Comparison of ENCODE assay signal across 2 fruit fly cellular contexts in genomic region chr3R:4974514-4975314, dm6.
TF ChIP-seq lines count a peak whose summit lies in the region.

No protein-coding gene starts in this region.

TF ChIP-seq in whole organism, embryonic, 481 proteins besides CTCF, POLR2A, EP300 and RAD21 (continued from another document and continues in another):
- peak; percentile 47; the same call in 1 of the 2 replicates for TF ChIP-seq chm (GFP tag; IDR thresholded peaks at IDR 0.05; lab: Robert Waterston, UW)
- no peak for TF ChIP-seq tgo (GFP tag; IDR thresholded peaks at IDR 0.05; lab: Robert Waterston, UW)
- TF ChIP-seq CG7839 (tag; optimal IDR thresholded peaks at IDR 0.05; lab: Kevin White, UChicago): peak; percentile 13
- TF ChIP-seq CG10565 (GFP tag; optimal IDR thresholded peaks at IDR 0.05; lab: Kevin White, UChicago): no peak
- TF ChIP-seq CG13894 (tag; optimal IDR thresholded peaks at IDR 0.05; lab: Kevin White, UChicago): no peak
- TF ChIP-seq CoRest (tag; optimal IDR thresholded peaks at IDR 0.05; lab: Kevin White, UChicago): peak; percentile 14
- no peak for TF ChIP-seq CG13424 (tag; optimal IDR thresholded peaks at IDR 0.05; lab: Kevin White, UChicago)
- TF ChIP-seq CG16813 (GFP tag; IDR thresholded peaks at IDR 0.05; lab: Robert Waterston, UW; ENCODE audit: partially characterized antibody): 0 out of 3 replicates have a peak, but pooled peaks have one; percentile 23
- peak; percentile 10 for TF ChIP-seq Side (GFP tag; optimal IDR thresholded peaks at IDR 0.05; lab: Kevin White, UChicago)
- TF ChIP-seq Asciz (GFP tag; optimal IDR thresholded peaks at IDR 0.05; lab: Kevin White, UChicago): no peak
- TF ChIP-seq CG18764 (GFP tag; optimal IDR thresholded peaks at IDR 0.05; lab: Kevin White, UChicago): no peak
- peak; percentile 21 for TF ChIP-seq CG30431 (GFP tag; optimal IDR thresholded peaks at IDR 0.05; lab: Kevin White, UChicago)
- TF ChIP-seq CG34422 (GFP tag; IDR thresholded peaks at IDR 0.05; lab: Robert Waterston, UW): no peak
- no peak for TF ChIP-seq CG15696 (tag; optimal IDR thresholded peaks at IDR 0.05; lab: Kevin White, UChicago)
- no peak for TF ChIP-seq CG12236 (GFP tag; optimal IDR thresholded peaks at IDR 0.05; lab: Kevin White, UChicago)
- no peak for TF ChIP-seq CG5180 (GFP tag; optimal IDR thresholded peaks at IDR 0.05; lab: Kevin White, UChicago)
- no peak for TF ChIP-seq Six4 (GFP tag; optimal IDR thresholded peaks at IDR 0.05; lab: Kevin White, UChicago)
- TF ChIP-seq YL-1 (GFP tag; optimal IDR thresholded peaks at IDR 0.05; lab: Kevin White, UChicago): peak; percentile 8
- no peak for TF ChIP-seq CG11723 (GFP tag; optimal IDR thresholded peaks at IDR 0.05; lab: Kevin White, UChicago)
- TF ChIP-seq CG17912 (GFP tag; optimal IDR thresholded peaks at IDR 0.05; lab: Kevin White, UChicago): no peak
- no peak for TF ChIP-seq Gug (GFP tag; IDR thresholded peaks at IDR 0.05; lab: Robert Waterston, UW)
- TF ChIP-seq CG43689 (GFP tag; IDR thresholded peaks at IDR 0.05; lab: Robert Waterston, UW): no peak
- no peak for TF ChIP-seq al (GFP tag; IDR thresholded peaks at IDR 0.05; lab: Robert Waterston, UW)
- no peak for TF ChIP-seq Adf1 (GFP tag; IDR thresholded peaks at IDR 0.05; lab: Robert Waterston, UW)
- TF ChIP-seq CG14667 (GFP tag; IDR thresholded peaks at IDR 0.05; lab: Robert Waterston, UW): no peak
- no peak for TF ChIP-seq pho (GFP tag; optimal IDR thresholded peaks at IDR 0.05; lab: Kevin White, UChicago)
- no peak for TF ChIP-seq Antp (GFP tag; optimal IDR thresholded peaks at IDR 0.05; lab: Kevin White, UChicago)
- no peak for TF ChIP-seq CG15601 (tag; optimal IDR thresholded peaks at IDR 0.05; lab: Kevin White, UChicago)
- no peak for TF ChIP-seq rib (GFP tag; IDR thresholded peaks at IDR 0.05; lab: Robert Waterston, UW)
- TF ChIP-seq Sry-β (GFP tag; optimal IDR thresholded peaks at IDR 0.05; lab: Kevin White, UChicago): peak; percentile 2
- TF ChIP-seq luna (GFP tag; optimal IDR thresholded peaks at IDR 0.05; lab: Kevin White, UChicago): no peak
- TF ChIP-seq vnd (GFP tag; IDR thresholded peaks at IDR 0.05; lab: Robert Waterston, UW; ENCODE audit: partially characterized antibody): no peak
- no peak for TF ChIP-seq toy (GFP tag; IDR thresholded peaks at IDR 0.05; lab: Robert Waterston, UW)
- TF ChIP-seq hb (GFP tag; IDR thresholded peaks at IDR 0.05; lab: Robert Waterston, UW; ENCODE audit: partially characterized antibody): no peak
- no peak for TF ChIP-seq CG4854 (GFP tag; optimal IDR thresholded peaks at IDR 0.05; lab: Kevin White, UChicago)
- no peak for TF ChIP-seq CG3281 (GFP tag; optimal IDR thresholded peaks at IDR 0.05; lab: Kevin White, UChicago)
- TF ChIP-seq grau (tag; optimal IDR thresholded peaks at IDR 0.05; lab: Kevin White, UChicago): no peak
- 0 out of 3 replicates have a peak, but pooled peaks have one; percentile 26 for TF ChIP-seq HLH4C (GFP tag; IDR thresholded peaks at IDR 0.05; lab: Robert Waterston, UW; ENCODE audit: partially characterized antibody)
- TF ChIP-seq seq (GFP tag; IDR thresholded peaks at IDR 0.05; lab: Robert Waterston, UW): no peak
- TF ChIP-seq Dref (GFP tag; IDR thresholded peaks at IDR 0.05; lab: Robert Waterston, UW): no peak
- peak; percentile 25 for TF ChIP-seq CG12071 (GFP tag; optimal IDR thresholded peaks at IDR 0.05; lab: Kevin White, UChicago)
- peak; percentile 91 for TF ChIP-seq sens (GFP tag; lab: Kevin White, UChicago)
- no peak for TF ChIP-seq CG6854 (GFP tag; optimal IDR thresholded peaks at IDR 0.05; lab: Kevin White, UChicago)
- TF ChIP-seq otp (GFP tag; IDR thresholded peaks at IDR 0.05; lab: Robert Waterston, UW): peak; percentile 46; the same call in 1 of the 3 replicates
- no peak for TF ChIP-seq Lim3 (GFP tag; IDR thresholded peaks at IDR 0.05; lab: Robert Waterston, UW)
- no peak for TF ChIP-seq gem (tag; optimal IDR thresholded peaks at IDR 0.05; lab: Kevin White, UChicago)
- no peak for TF ChIP-seq BtbVII (GFP tag; optimal IDR thresholded peaks at IDR 0.05; lab: Kevin White, UChicago)
- no peak for TF ChIP-seq tin (GFP tag; optimal IDR thresholded peaks at IDR 0.05; lab: Kevin White, UChicago)
- no peak for TF ChIP-seq ttk (GFP tag; IDR thresholded peaks at IDR 0.05; lab: Robert Waterston, UW)
- TF ChIP-seq HLHmδ (GFP tag; optimal IDR thresholded peaks at IDR 0.05; lab: Kevin White, UChicago): no peak
- TF ChIP-seq CHES-1-like (GFP tag; optimal IDR thresholded peaks at IDR 0.05; lab: Kevin White, UChicago): no peak
- TF ChIP-seq caup (GFP tag; optimal IDR thresholded peaks at IDR 0.05; lab: Kevin White, UChicago; ENCODE audit: severe bottlenecking): peak; percentile 12
- TF ChIP-seq ind (GFP tag; optimal IDR thresholded peaks at IDR 0.05; lab: Kevin White, UChicago): no peak
- TF ChIP-seq CG3847 (GFP tag; IDR thresholded peaks at IDR 0.05; lab: Robert Waterston, UW): no peak
- no peak for TF ChIP-seq Ptx1 (GFP tag; IDR thresholded peaks at IDR 0.05; lab: Robert Waterston, UW)
- TF ChIP-seq prd (optimal IDR thresholded peaks at IDR 0.05; lab: Kevin White, UChicago): no peak
- no peak for TF ChIP-seq prd (GFP tag; IDR thresholded peaks at IDR 0.05; lab: Robert Waterston, UW)
- no peak for TF ChIP-seq Optix (GFP tag; IDR thresholded peaks at IDR 0.05; lab: Robert Waterston, UW)
- no peak for TF ChIP-seq pnt (GFP tag; optimal IDR thresholded peaks at IDR 0.05; lab: Kevin White, UChicago)
- TF ChIP-seq CG32532 (GFP tag; IDR thresholded peaks at IDR 0.05; lab: Robert Waterston, UW): no peak
- no peak for TF ChIP-seq Doc2 (GFP tag; IDR thresholded peaks at IDR 0.05; lab: Robert Waterston, UW)
- no peak for TF ChIP-seq Dbx (GFP tag; IDR thresholded peaks at IDR 0.05; lab: Robert Waterston, UW)
- no peak for TF ChIP-seq fu2 (GFP tag; optimal IDR thresholded peaks at IDR 0.05; lab: Kevin White, UChicago)
- no peak for TF ChIP-seq CG15073 (GFP tag; optimal IDR thresholded peaks at IDR 0.05; lab: Kevin White, UChicago)
- no peak for TF ChIP-seq CG12299 (tag; optimal IDR thresholded peaks at IDR 0.05; lab: Kevin White, UChicago)
- 0 out of 3 replicates have a peak, but pooled peaks have one; percentile 19 for TF ChIP-seq CG11093 (GFP tag; IDR thresholded peaks at IDR 0.05; lab: Robert Waterston, UW)
- no peak for TF ChIP-seq CG13287 (GFP tag; IDR thresholded peaks at IDR 0.05; lab: Robert Waterston, UW; ENCODE audit: partially characterized antibody)
- no peak for TF ChIP-seq Camta (GFP tag; optimal IDR thresholded peaks at IDR 0.05; lab: Kevin White, UChicago)

TF ChIP-seq in whole organism, prepupa, 60 proteins besides CTCF, POLR2A, EP300 and RAD21 (continued from another document):
- TF ChIP-seq lz (GFP tag; optimal IDR thresholded peaks at IDR 0.05; lab: Kevin White, UChicago) (no peak), cyc (GFP tag; optimal IDR thresholded peaks at IDR 0.05; lab: Kevin White, UChicago) (no peak), acj6 (GFP tag; optimal IDR thresholded peaks at IDR 0.05; lab: Kevin White, UChicago) (no peak), CG3919 (GFP tag; optimal IDR thresholded peaks at IDR 0.05; lab: Kevin White, UChicago) (no peak), CG6854 (GFP tag; optimal IDR thresholded peaks at IDR 0.05; lab: Kevin White, UChicago) (no peak), svp (GFP tag; lab: Kevin White, UChicago) (peak; percentile 64), Ets96B (tag; optimal IDR thresholded peaks at IDR 0.05; lab: Kevin White, UChicago) (no peak), CG6792 (GFP tag; optimal IDR thresholded peaks at IDR 0.05; lab: Kevin White, UChicago) (peak; percentile 6), vri (GFP tag; optimal IDR thresholded peaks at IDR 0.05; lab: Kevin White, UChicago) (no peak), ss (GFP tag; optimal IDR thresholded peaks at IDR 0.05; lab: Kevin White, UChicago) (no peak), Sox15 (GFP tag; optimal IDR thresholded peaks at IDR 0.05; lab: Kevin White, UChicago) (no peak), CG8632 (GFP tag; optimal IDR thresholded peaks at IDR 0.05; lab: Kevin White, UChicago) (no peak), Gug (GFP tag; IDR thresholded peaks at IDR 0.05; lab: Robert Waterston, UW) (no peak), fd59A (GFP tag; optimal IDR thresholded peaks at IDR 0.05; lab: Kevin White, UChicago) (no peak), CG11762 (GFP tag; optimal IDR thresholded peaks at IDR 0.05; lab: Kevin White, UChicago; ENCODE audit: insufficient read depth) (no peak), Sox14 (GFP tag; optimal IDR thresholded peaks at IDR 0.05; lab: Kevin White, UChicago) (peak; percentile 4), CG16779 (tag; optimal IDR thresholded peaks at IDR 0.05; lab: Kevin White, UChicago) (no peak), fkh (GFP tag; optimal IDR thresholded peaks at IDR 0.05; lab: Kevin White, UChicago) (peak; percentile 62), Hr39 (GFP tag; optimal IDR thresholded peaks at IDR 0.05; lab: Kevin White, UChicago) (no peak), topi (GFP tag; optimal IDR thresholded peaks at IDR 0.05; lab: Kevin White, UChicago) (peak; percentile 12), CG10669 (GFP tag; optimal IDR thresholded peaks at IDR 0.05; lab: Kevin White, UChicago) (no peak), Lpt (GFP tag; optimal IDR thresholded peaks at IDR 0.05; lab: Kevin White, UChicago) (no peak), CG8119 (GFP tag; IDR thresholded peaks at IDR 0.05; lab: Robert Waterston, UW) (no peak), OdsH (GFP tag; optimal IDR thresholded peaks at IDR 0.05; lab: Kevin White, UChicago) (peak; percentile 1), net (GFP tag; optimal IDR thresholded peaks at IDR 0.05; lab: Kevin White, UChicago) (no peak), CG15336 (GFP tag; IDR thresholded peaks at IDR 0.05; lab: Robert Waterston, UW) (no peak), Hr4 (GFP tag; optimal IDR thresholded peaks at IDR 0.05; lab: Kevin White, UChicago) (no peak), Eip78C (GFP tag; lab: Kevin White, UChicago) (peak; percentile 79), Smox (GFP tag; optimal IDR thresholded peaks at IDR 0.05; lab: Kevin White, UChicago) (no peak), CG1621 (tag; optimal IDR thresholded peaks at IDR 0.05; lab: Kevin White, UChicago) (no peak), CG10631 (GFP tag; optimal IDR thresholded peaks at IDR 0.05; lab: Kevin White, UChicago) (no peak), CG6808 (GFP tag; optimal IDR thresholded peaks at IDR 0.05; lab: Kevin White, UChicago) (peak; percentile 4), salr (GFP tag; optimal IDR thresholded peaks at IDR 0.05; lab: Kevin White, UChicago) (no peak), Blimp-1 (GFP tag; optimal IDR thresholded peaks at IDR 0.05; lab: Kevin White, UChicago) (no peak), Eip75B (GFP tag; optimal IDR thresholded peaks at IDR 0.05; lab: Kevin White, UChicago) (no peak)
